Worm (Caenorhabditis elegans): ENCODE measurements around the gene vmo-1.
"Not testable (repeated sequence)": the region's sequence is repeated elsewhere in the genome, so short reads cannot be mapped to it uniquely, and the experiment has no call there.

vmo-1 gene

DNA sequence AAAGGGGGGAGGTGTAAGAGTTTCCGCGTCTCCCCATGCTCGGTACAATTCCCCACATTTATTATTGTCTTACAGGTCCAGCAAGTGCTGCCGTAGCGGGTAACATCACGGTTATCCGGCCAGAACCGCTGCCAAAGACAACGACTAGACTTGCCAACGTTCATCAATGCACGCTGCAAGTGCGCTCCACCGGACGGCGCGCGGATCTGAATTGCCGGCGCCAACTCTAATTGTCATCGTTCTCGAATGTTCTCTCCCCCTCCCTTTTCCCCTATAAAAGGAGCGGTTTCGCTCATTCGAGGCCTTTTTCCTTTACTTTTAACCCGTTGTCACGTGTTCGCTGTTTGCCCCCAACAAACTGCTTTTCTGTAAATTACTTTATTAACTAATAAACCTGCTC lies 39.2 kb downstream of the vmo-1 start, which contains the start of gene Y38H6C.8:
TSS of gene Y38H6C.8 (plus strand) at position 301 of the 400 bp plus-strand sequence.
- not testable (repeated sequence) for TF ChIP-seq ztf-29 (GFP tag; IDR thresholded peaks at IDR 0.05); flt-1 (GFP tag; IDR thresholded peaks at IDR 0.05); klf-2 (GFP tag; conservative IDR thresholded peaks at IDR 0.05)

DNA sequence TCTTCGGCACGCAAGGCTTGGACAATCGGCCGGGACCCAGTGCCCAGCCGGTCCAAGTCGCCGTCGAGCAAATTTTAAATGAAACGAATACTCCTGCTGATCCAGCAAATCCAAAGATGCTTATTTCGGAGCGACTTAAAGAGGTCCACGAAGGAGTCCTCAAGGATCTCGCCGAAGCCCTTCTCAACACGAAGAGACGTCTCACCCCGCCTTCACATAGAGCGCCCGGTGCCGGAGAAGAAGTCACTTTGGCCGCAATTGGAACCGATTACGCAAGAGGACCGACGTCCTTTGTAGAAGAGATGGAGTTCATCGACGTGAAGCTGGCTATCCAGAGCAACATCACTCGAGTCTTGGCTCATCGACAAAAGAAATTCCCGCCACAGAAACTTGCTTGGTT lies 43.4 kb downstream of the vmo-1 start:
- TF ChIP-seq klf-2 (GFP tag; conservative IDR thresholded peaks at IDR 0.05) (no peak), ref-1 (GFP tag; conservative IDR thresholded peaks at IDR 0.05) (no peak), tab-1 (GFP tag; IDR thresholded peaks at IDR 0.05) (no peak)

DNA sequence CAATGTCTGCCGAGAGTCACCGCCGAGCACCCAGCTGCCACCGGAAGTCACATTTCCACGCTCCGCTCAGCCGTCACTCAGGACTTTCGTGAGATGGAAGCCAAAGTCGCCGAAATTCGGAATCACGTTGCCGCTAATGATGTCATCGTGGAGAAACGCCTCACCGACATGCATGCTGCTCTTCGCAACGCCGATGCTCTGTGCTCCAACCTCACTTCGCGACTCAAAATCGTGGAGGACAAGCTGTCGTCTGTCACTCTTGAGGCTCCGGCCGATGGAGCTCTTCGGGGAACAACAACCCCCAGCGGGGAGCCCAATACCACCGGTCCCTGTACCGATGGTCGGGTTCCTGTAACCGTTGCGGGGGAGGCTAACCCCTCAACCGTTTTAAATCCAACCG lies 46.3 kb downstream of the vmo-1 start:
- TF ChIP-seq flt-1 (GFP tag; IDR thresholded peaks at IDR 0.05) = no peak
- TF ChIP-seq tab-1 (GFP tag; IDR thresholded peaks at IDR 0.05) = no peak
- no peak for TF ChIP-seq ref-1 (GFP tag; conservative IDR thresholded peaks at IDR 0.05)
- no peak for TF ChIP-seq T22C8.4 (GFP tag; IDR thresholded peaks at IDR 0.05)
- TF ChIP-seq klf-2 (GFP tag; conservative IDR thresholded peaks at IDR 0.05) = no peak
- TF ChIP-seq ztf-29 (GFP tag; IDR thresholded peaks at IDR 0.05) = no peak
- no peak for TF ChIP-seq med-1 (GFP tag; optimal IDR thresholded peaks at IDR 0.05; ENCODE audit: insufficient read depth)
- no peak for TF ChIP-seq ztf-23 (GFP tag; IDR thresholded peaks at IDR 0.05)
- no peak for TF ChIP-seq cog-1 (tag; optimal IDR thresholded peaks at IDR 0.05)

DNA sequence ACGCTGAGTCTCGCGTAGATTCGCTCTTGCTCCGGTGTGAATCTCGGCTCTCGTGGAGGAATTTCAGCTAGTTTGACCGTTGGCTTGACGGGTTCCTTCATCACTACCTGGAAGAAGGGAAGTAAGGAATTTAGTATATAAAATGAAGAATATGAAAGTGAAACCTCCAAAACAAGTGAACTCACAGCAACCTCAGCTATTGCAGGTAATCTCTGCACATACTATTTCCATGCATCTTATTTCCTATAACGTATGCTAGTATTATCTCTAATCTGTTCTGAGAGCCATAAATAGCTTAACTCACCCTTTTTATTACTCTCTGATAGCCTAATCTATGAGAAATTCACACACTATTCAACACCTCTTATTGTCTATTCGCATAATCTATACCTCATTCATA lies 47.9 kb downstream of the vmo-1 start, which contains the start of gene Y38H6C.4:
TSS of gene Y38H6C.4 (minus strand) at position 101 of the 400 bp plus-strand sequence.
- TF ChIP-seq ztf-29 (GFP tag; IDR thresholded peaks at IDR 0.05) (no peak), flt-1 (GFP tag; IDR thresholded peaks at IDR 0.05) (no peak), tab-1 (GFP tag; IDR thresholded peaks at IDR 0.05) (no peak), klf-2 (GFP tag; conservative IDR thresholded peaks at IDR 0.05) (no peak), ref-1 (GFP tag; conservative IDR thresholded peaks at IDR 0.05) (no peak)
